2 fruit fly cellular contexts compared by ENCODE assay signal in the genomic region with DNA sequence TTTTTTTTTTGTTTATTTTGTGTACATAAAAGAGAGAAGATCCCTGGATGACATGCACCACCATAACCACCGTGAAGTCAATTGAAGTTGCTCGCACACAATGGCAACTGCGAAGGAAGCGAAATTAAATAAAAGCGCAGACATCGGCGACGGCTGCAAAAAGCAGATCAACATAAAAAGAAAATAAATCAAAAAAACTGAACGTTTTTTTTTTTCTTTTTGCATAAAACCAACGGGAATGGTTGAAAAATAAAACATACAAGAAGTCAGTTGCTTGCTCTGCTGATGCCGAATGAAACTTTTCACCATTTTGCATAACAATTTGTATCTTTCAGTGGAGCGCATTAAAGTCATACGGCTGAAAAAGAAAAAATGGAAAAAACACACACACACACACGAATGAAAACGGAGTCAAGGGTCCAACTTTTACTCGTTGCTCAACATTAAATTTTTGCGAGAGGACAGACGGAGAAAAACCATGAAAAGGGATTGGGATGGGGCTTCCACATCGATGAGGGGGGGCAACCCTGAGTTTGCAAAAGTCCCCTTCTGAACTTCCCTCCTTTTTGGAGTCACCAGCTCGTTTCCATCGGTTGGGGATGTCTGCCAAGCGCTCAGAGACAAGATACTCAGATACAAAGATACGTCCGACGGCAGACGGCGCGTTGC.
TF ChIP-seq lines count a peak whose summit lies in the region.

No protein-coding gene starts in this region.

TF ChIP-seq in whole organism, embryonic, 481 proteins besides CTCF, POLR2A, EP300 and RAD21 (continued from another document):
- 0 out of 3 replicates have a peak, but pooled peaks have one; percentile 6 for TF ChIP-seq CG6791 (GFP tag; IDR thresholded peaks at IDR 0.05; lab: Robert Waterston, UW; ENCODE audit: partially characterized antibody)
- no peak for TF ChIP-seq Dip2 (GFP tag; IDR thresholded peaks at IDR 0.05; lab: Robert Waterston, UW)
- peak in 1 of 2 experiments; percentile 64 for TF ChIP-seq Pdp1 (GFP tag; optimal IDR thresholded peaks at IDR 0.05; lab: Kevin White, UChicago)
- TF ChIP-seq bsh (GFP tag; optimal IDR thresholded peaks at IDR 0.05; lab: Kevin White, UChicago) = peak in 1 of 2 experiments; percentile 41

TF ChIP-seq in whole organism, prepupa, 60 proteins besides CTCF, POLR2A, EP300 and RAD21 (continued from another document):
- TF ChIP-seq acj6 (GFP tag; optimal IDR thresholded peaks at IDR 0.05; lab: Kevin White, UChicago) (peak; percentile 70), CG6276 (GFP tag; optimal IDR thresholded peaks at IDR 0.05; lab: Kevin White, UChicago) (peak; percentile 13), Sox14 (GFP tag; optimal IDR thresholded peaks at IDR 0.05; lab: Kevin White, UChicago) (peak; percentile 41), topi (GFP tag; optimal IDR thresholded peaks at IDR 0.05; lab: Kevin White, UChicago) (peak; percentile 66), spab (GFP tag; optimal IDR thresholded peaks at IDR 0.05; lab: Kevin White, UChicago) (peak; percentile 65), dac (GFP tag; optimal IDR thresholded peaks at IDR 0.05; lab: Kevin White, UChicago) (no peak), OdsH (GFP tag; optimal IDR thresholded peaks at IDR 0.05; lab: Kevin White, UChicago) (peak; percentile 51), CG11902 (GFP tag; optimal IDR thresholded peaks at IDR 0.05; lab: Kevin White, UChicago) (no peak), CG11762 (GFP tag; optimal IDR thresholded peaks at IDR 0.05; lab: Kevin White, UChicago; ENCODE audit: insufficient read depth) (peak; percentile 50), CG3032 (tag; optimal IDR thresholded peaks at IDR 0.05; lab: Kevin White, UChicago) (peak; percentile 67), CG4318 (GFP tag; optimal IDR thresholded peaks at IDR 0.05; lab: Kevin White, UChicago) (no peak), Sox102F (GFP tag; optimal IDR thresholded peaks at IDR 0.05; lab: Kevin White, UChicago) (peak; percentile 72), fkh (GFP tag; optimal IDR thresholded peaks at IDR 0.05; lab: Kevin White, UChicago) (no peak), CG32006 (GFP tag; optimal IDR thresholded peaks at IDR 0.05; lab: Kevin White, UChicago) (peak; percentile 38), fd85E (GFP tag; optimal IDR thresholded peaks at IDR 0.05; lab: Kevin White, UChicago) (peak; percentile 13), CG8319 (GFP tag; optimal IDR thresholded peaks at IDR 0.05; lab: Kevin White, UChicago) (peak; percentile 41), fd59A (GFP tag; optimal IDR thresholded peaks at IDR 0.05; lab: Kevin White, UChicago) (peak; percentile 38), dsx (GFP tag; optimal IDR thresholded peaks at IDR 0.05; lab: Kevin White, UChicago; ENCODE audit: poor library complexity, severe bottlenecking) (peak; percentile 79), Ets96B (tag; optimal IDR thresholded peaks at IDR 0.05; lab: Kevin White, UChicago) (peak; percentile 63), Lpt (GFP tag; optimal IDR thresholded peaks at IDR 0.05; lab: Kevin White, UChicago) (peak; percentile 59), CG31627 (GFP tag; optimal IDR thresholded peaks at IDR 0.05; lab: Kevin White, UChicago) (peak; percentile 45), Hr4 (GFP tag; optimal IDR thresholded peaks at IDR 0.05; lab: Kevin White, UChicago) (peak; percentile 52), Eip93F (GFP tag; optimal IDR thresholded peaks at IDR 0.05; lab: Kevin White, UChicago) (no peak), lz (GFP tag; optimal IDR thresholded peaks at IDR 0.05; lab: Kevin White, UChicago) (peak; percentile 53), Gug (GFP tag; IDR thresholded peaks at IDR 0.05; lab: Robert Waterston, UW) (no peak), Blimp-1 (GFP tag; optimal IDR thresholded peaks at IDR 0.05; lab: Kevin White, UChicago) (peak; percentile 34), CG8119 (GFP tag; IDR thresholded peaks at IDR 0.05; lab: Robert Waterston, UW) (peak; percentile 74; the same call in 2 of the 3 replicates), Met (GFP tag; optimal IDR thresholded peaks at IDR 0.05; lab: Kevin White, UChicago) (peak; percentile 75), CG6808 (GFP tag; optimal IDR thresholded peaks at IDR 0.05; lab: Kevin White, UChicago) (peak; percentile 75), Eip75B (GFP tag; optimal IDR thresholded peaks at IDR 0.05; lab: Kevin White, UChicago) (peak; percentile 75), CG15336 (GFP tag; IDR thresholded peaks at IDR 0.05; lab: Robert Waterston, UW) (peak; percentile 61), CG11294 (GFP tag; IDR thresholded peaks at IDR 0.05; lab: Robert Waterston, UW) (no peak), CG7368 (GFP tag; optimal IDR thresholded peaks at IDR 0.05; lab: Kevin White, UChicago) (peak; percentile 60), eg (GFP tag; IDR thresholded peaks at IDR 0.05; lab: Robert Waterston, UW) (peak; percentile 72), CG34406 (GFP tag; optimal IDR thresholded peaks at IDR 0.05; lab: Kevin White, UChicago) (peak; percentile 73), cyc (GFP tag; optimal IDR thresholded peaks at IDR 0.05; lab: Kevin White, UChicago) (peak; percentile 55), CG1621 (tag; optimal IDR thresholded peaks at IDR 0.05; lab: Kevin White, UChicago) (peak; percentile 63), Ets21C (GFP tag; optimal IDR thresholded peaks at IDR 0.05; lab: Kevin White, UChicago) (peak; percentile 8)
